Worm (Caenorhabditis elegans): ENCODE data around the gene ZK829.1.

DNA sequence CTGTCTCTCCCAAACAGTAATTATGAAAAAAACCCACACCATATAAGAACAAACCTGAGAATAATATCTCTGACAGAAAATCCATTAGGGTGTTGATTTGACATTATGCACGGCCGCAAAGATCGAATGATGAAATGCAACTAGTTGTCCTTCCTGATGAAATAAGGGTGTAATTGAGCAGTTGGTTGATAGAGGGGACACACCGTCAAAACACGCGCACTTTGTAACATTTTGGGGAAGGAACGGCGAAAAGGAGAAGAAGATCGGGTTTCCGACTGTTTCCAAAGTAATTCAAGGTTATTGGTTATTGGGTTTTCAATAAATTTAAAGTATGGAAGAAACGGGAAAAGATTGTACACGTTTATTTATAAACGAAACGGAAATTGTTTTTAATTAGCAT is 20.2 kb downstream of the ZK829.1 start, which contains the start of gene ZK822.1:
- TF ChIP-seq ama-1 (optimal IDR thresholded peaks at IDR 0.05), result no peak
- no peak for TF ChIP-seq B0310.2 (tag; optimal IDR thresholded peaks at IDR 0.05)
- no peak for TF ChIP-seq tra-4 (tag; optimal IDR thresholded peaks at IDR 0.05)
- no peak for TF ChIP-seq ceh-13 (GFP tag; optimal IDR thresholded peaks at IDR 0.05)
- TF ChIP-seq tbx-37 (GFP tag; conservative IDR thresholded peaks at IDR 0.05), result no peak
- TF ChIP-seq F13C5.2 (tag; optimal IDR thresholded peaks at IDR 0.05), result no peak
- no peak for TF ChIP-seq ceh-36 (tag; optimal IDR thresholded peaks at IDR 0.05)
- TF ChIP-seq aly-1 (tag; optimal IDR thresholded peaks at IDR 0.05), result no peak
- no peak for TF ChIP-seq sea-1 (GFP tag; conservative IDR thresholded peaks at IDR 0.05)
- TF ChIP-seq tbx-11 (GFP tag; IDR thresholded peaks at IDR 0.05), result no peak
- TF ChIP-seq ets-7 (tag; optimal IDR thresholded peaks at IDR 0.05), result no peak
- no peak for TF ChIP-seq hmg-4 (GFP tag; optimal IDR thresholded peaks at IDR 0.05)
- no peak for TF ChIP-seq hmbx-1 (tag; optimal IDR thresholded peaks at IDR 0.05)
- TF ChIP-seq flt-1 (GFP tag; IDR thresholded peaks at IDR 0.05), result no peak
